Worm (Caenorhabditis elegans) whole organism, midembryonic: ENCODE data around the gene F19G12.1.

Experiments
- cog-1 ChIP-seq: sonication (generic microtip); optimal IDR thresholded peaks from 2 replicates; lab custom pipeline; 2016; ENCODE audit warnings: missing genetic modification characterization, missing compliant biosample characterization
- flt-1 ChIP-seq: fragments of 200-800 bp; sonication (Bioruptor generic); IDR thresholded peaks from 2 replicates; pipeline ENCODE4 v1.3.6; 2022; ENCODE audit warnings: missing genetic modification characterization, missing compliant biosample characterization
- klf-2 ChIP-seq: fragments of 200-800 bp; sonication (Bioruptor generic); conservative IDR thresholded peaks from 2 replicates; pipeline ENCODE4 v1.3.6; 2022; ENCODE audit warnings: missing genetic modification reagents, missing genetic modification characterization, missing compliant biosample characterization
- med-1 ChIP-seq: sonication (generic microtip); optimal IDR thresholded peaks from 2 replicates; lab custom pipeline; 2017; ENCODE audit warnings: missing genetic modification characterization, mild to moderate bottlenecking, missing compliant biosample characterization, antibody characterized with exemption, missing genetic modification reagents; ENCODE audit not compliant: insufficient read depth
- ref-1 ChIP-seq: fragments of 200-800 bp; sonication (Bioruptor generic); conservative IDR thresholded peaks from 2 replicates; pipeline ENCODE4 v1.3.6; 2022; ENCODE audit warnings: missing genetic modification reagents, missing genetic modification characterization, missing compliant biosample characterization
- tab-1 ChIP-seq: fragments of 200-800 bp; sonication (Bioruptor generic); IDR thresholded peaks from 2 replicates; pipeline ENCODE4 v1.3.6; 2022; ENCODE audit warnings: missing genetic modification characterization, missing compliant biosample characterization
- ztf-23 ChIP-seq: fragments of 200-800 bp; sonication (Bioruptor generic); IDR thresholded peaks from 2 replicates; pipeline ENCODE4 v1.3.6; 2022; ENCODE audit warnings: missing genetic modification reagents, missing genetic modification characterization, missing compliant biosample characterization
- ztf-29 ChIP-seq: fragments of 200-800 bp; sonication (Bioruptor generic); IDR thresholded peaks from 2 replicates; pipeline ENCODE4 v1.3.6; 2022; ENCODE audit warnings: missing genetic modification reagents, missing genetic modification characterization, missing compliant biosample characterization

DNA sequence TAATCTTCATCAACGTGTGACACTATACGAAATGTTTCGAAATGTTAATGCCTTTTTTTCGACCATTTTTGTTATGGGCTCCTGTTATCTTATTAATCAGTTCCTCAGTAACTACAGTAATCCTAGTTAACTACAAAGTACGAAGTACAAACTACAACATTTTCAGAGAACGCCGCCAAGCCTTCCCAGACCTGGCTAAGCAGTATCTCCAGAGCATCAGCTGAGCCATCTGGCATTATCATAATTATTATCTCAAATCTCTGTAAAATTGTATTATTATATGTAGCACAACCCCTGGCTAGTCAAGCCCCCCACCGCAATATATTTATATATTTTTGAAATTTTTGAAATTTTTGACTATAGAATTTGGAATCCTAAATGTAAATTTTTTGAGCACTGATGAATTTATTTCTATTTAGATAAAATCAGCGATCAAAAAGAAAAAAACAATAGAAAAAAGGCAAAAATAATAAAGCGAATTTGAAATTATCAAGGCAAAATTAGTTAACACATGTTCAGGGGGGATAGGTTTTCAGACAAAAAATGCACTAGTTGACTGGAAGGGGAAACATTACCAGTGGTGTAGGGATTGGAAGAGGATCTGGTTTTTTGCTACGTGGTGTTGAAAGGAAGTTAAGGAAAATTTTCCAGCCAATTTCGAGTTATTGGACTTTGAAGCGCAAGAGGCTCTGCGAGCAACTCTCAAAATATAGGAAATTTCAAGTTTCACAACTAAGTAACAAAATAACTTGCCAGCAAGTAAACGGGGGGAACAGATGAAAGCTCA lies 21.2 kb downstream of the F19G12.1 start:
- TF ChIP-seq flt-1, result no peak
- no peak for TF ChIP-seq tab-1
- TF ChIP-seq med-1 (GFP tag; lab: Kevin White, UChicago), result no peak
- no peak for TF ChIP-seq ztf-23 (GFP tag; lab: Robert Waterston, UW)
- TF ChIP-seq ztf-29 (GFP tag; lab: Robert Waterston, UW), result no peak
- no peak for TF ChIP-seq ref-1
- no peak for TF ChIP-seq cog-1 (tag; lab: Kevin White, UChicago)
- TF ChIP-seq klf-2 (GFP tag; lab: Robert Waterston, UW), result no peak
